Worm (Caenorhabditis elegans) whole organism, L4 larva: ENCODE measurements around the gene C04G2.10.

Experiments
- D1046.2 ChIP-seq: fragments of 200-800 bp; sonication (Bioruptor generic); IDR thresholded peaks from 2 replicates; pipeline ENCODE4 v1.3.6; 2022; ENCODE audit warnings: missing genetic modification characterization, missing compliant biosample characterization
- ZK337.2 ChIP-seq: fragments of 200-800 bp; sonication (Bioruptor generic); IDR thresholded peaks from 2 replicates; pipeline ENCODE4 v1.3.6; 2022; ENCODE audit warnings: missing genetic modification reagents, missing genetic modification characterization, missing compliant biosample characterization
- aha-1 ChIP-seq: fragments of 150-350 bp; peaks from one replicate; lab custom pipeline; 2014; ENCODE audit warnings: missing biosample characterization, missing genetic modification characterization
- ama-1 ChIP-seq: fragments of 150-350 bp; optimal IDR thresholded peaks from 2 replicates; lab custom pipeline; 2014; ENCODE audit warnings: inconsistent platforms, mixed read lengths
- arid-1 ChIP-seq: fragments of 200-800 bp; sonication (Bioruptor generic); conservative IDR thresholded peaks from 2 replicates; pipeline ENCODE4 v1.3.6; 2022; ENCODE audit warnings: missing genetic modification reagents, missing genetic modification characterization, missing compliant biosample characterization
- ceh-32 ChIP-seq: sonication (generic microtip); optimal IDR thresholded peaks from 2 replicates; lab custom pipeline; 2016; ENCODE audit warnings: mild to moderate bottlenecking, missing genetic modification characterization, missing compliant biosample characterization; ENCODE audit not compliant: poor library complexity
- ces-1 ChIP-seq: fragments of 150-350 bp; sonication (generic microtip); optimal IDR thresholded peaks from 4 replicates; lab custom pipeline; 2014; ENCODE audit warnings: missing biosample characterization, missing genetic modification reagents, missing genetic modification characterization
- daf-16 ChIP-seq, 3 experiments: sonication (generic microtip); optimal IDR thresholded peaks; 2 replicates each; lab custom pipeline; 2016 to 2017; ENCODE audit warnings: missing genetic modification characterization in 3 of 3, missing genetic modification reagents in 3 of 3, mild to moderate bottlenecking in 2 of 3, missing compliant biosample characterization in 2 of 3, missing biosample characterization in 1 of 3, moderate library complexity in 1 of 3
- dmd-6 ChIP-seq: fragments of 200-800 bp; sonication (Bioruptor generic); IDR thresholded peaks from 2 replicates; pipeline ENCODE4 v1.3.6; 2022; ENCODE audit warnings: missing genetic modification reagents, missing genetic modification characterization, missing compliant biosample characterization
- dmd-8 ChIP-seq: fragments of 200-800 bp; sonication (Bioruptor generic); IDR thresholded peaks from 2 replicates; pipeline ENCODE4 v1.3.6; 2022; ENCODE audit warnings: missing genetic modification characterization, missing compliant biosample characterization
- dmd-9 ChIP-seq: fragments of 200-800 bp; sonication (Bioruptor generic); IDR thresholded peaks from 2 replicates; pipeline ENCODE4 v1.3.6; 2022; ENCODE audit warnings: missing genetic modification reagents, missing genetic modification characterization, missing compliant biosample characterization
- egl-43 ChIP-seq: fragments of 200-800 bp; sonication (Bioruptor generic); IDR thresholded peaks from 2 replicates; pipeline ENCODE4 v1.3.6; 2022; ENCODE audit warnings: missing genetic modification reagents, missing genetic modification characterization, missing compliant biosample characterization
- fkh-10 ChIP-seq: fragments of 150-350 bp; optimal IDR thresholded peaks from 2 replicates; lab custom pipeline; 2014; ENCODE audit warnings: missing biosample characterization, missing genetic modification reagents, missing genetic modification characterization
- hlh-11 ChIP-seq: fragments of 200-800 bp; sonication (Bioruptor generic); optimal IDR thresholded peaks from 2 replicates; lab custom pipeline; 2018; ENCODE audit warnings: mild to moderate bottlenecking, missing genetic modification characterization, missing compliant biosample characterization
- hlh-30 ChIP-seq: sonication (generic microtip); optimal IDR thresholded peaks from 2 replicates; lab custom pipeline; 2017; ENCODE audit warnings: antibody characterized with exemption, mild to moderate bottlenecking, missing genetic modification characterization, missing compliant biosample characterization; ENCODE audit not compliant: insufficient read depth
- jun-1 ChIP-seq: fragments of 150-350 bp; optimal IDR thresholded peaks from 2 replicates; lab custom pipeline; 2014; ENCODE audit warnings: missing biosample characterization, missing genetic modification reagents, missing genetic modification characterization
- lim-7 ChIP-seq: fragments of 200-800 bp; sonication (Bioruptor generic); IDR thresholded peaks from 2 replicates; pipeline ENCODE4 v1.3.6; 2022; ENCODE audit warnings: missing genetic modification characterization, missing compliant biosample characterization
- lin-1 ChIP-seq: fragments of 200-800 bp; sonication (Bioruptor generic); IDR thresholded peaks from 2 replicates; pipeline ENCODE4 v1.3.6; 2022; ENCODE audit warnings: missing genetic modification reagents, missing genetic modification characterization, missing compliant biosample characterization
- lin-29 ChIP-seq: fragments of 200-800 bp; sonication (Bioruptor generic); IDR thresholded peaks from 2 replicates; pipeline ENCODE4 v1.3.6; 2022; ENCODE audit warnings: missing genetic modification reagents, missing genetic modification characterization, missing compliant biosample characterization
- lir-3 ChIP-seq: sonication (generic microtip); optimal IDR thresholded peaks from 2 replicates; lab custom pipeline; 2016; ENCODE audit warnings: mild to moderate bottlenecking, missing genetic modification characterization, missing compliant biosample characterization
- lsy-2 ChIP-seq, 2 experiments: fragments of 150-350 bp in 1 of 2; sonication (generic microtip) in 1 of 2; optimal IDR thresholded peaks; 2 replicates each; lab custom pipeline; 2014 to 2017; ENCODE audit warnings: missing biosample characterization in 2 of 2, missing genetic modification characterization in 2 of 2
- mep-1 ChIP-seq: fragments of 150-350 bp; sonication (generic microtip); optimal IDR thresholded peaks from 3 replicates; lab custom pipeline; 2014; ENCODE audit warnings: missing biosample characterization, missing genetic modification characterization
- mes-2 ChIP-seq: sonication (generic microtip); optimal IDR thresholded peaks from 2 replicates; lab custom pipeline; 2016; ENCODE audit warnings: missing genotype, mild to moderate bottlenecking, missing genetic modification characterization, missing compliant biosample characterization; ENCODE audit not compliant: poor library complexity, severe bottlenecking
- mxl-2 ChIP-seq: fragments of 200-800 bp; sonication (Bioruptor generic); conservative IDR thresholded peaks from 2 replicates; pipeline ENCODE4 v1.3.6; 2022; ENCODE audit warnings: missing genetic modification reagents, missing genetic modification characterization, missing compliant biosample characterization
- mxl-3 ChIP-seq: fragments of 200-800 bp; sonication (Bioruptor generic); optimal IDR thresholded peaks from 2 replicates; lab custom pipeline; 2018; ENCODE audit warnings: mild to moderate bottlenecking, missing genetic modification characterization, missing compliant biosample characterization
- nhr-10 ChIP-seq: fragments of 150-350 bp; optimal IDR thresholded peaks from 2 replicates; lab custom pipeline; 2014; ENCODE audit warnings: missing biosample characterization, missing genetic modification characterization
- nhr-237 ChIP-seq: sonication (generic microtip); optimal IDR thresholded peaks from 2 replicates; lab custom pipeline; 2017; ENCODE audit warnings: missing biosample characterization, missing genetic modification characterization
- nhr-25 ChIP-seq: sonication (generic microtip); optimal IDR thresholded peaks from 2 replicates; lab custom pipeline; 2017; ENCODE audit warnings: missing genetic modification characterization, mild to moderate bottlenecking, missing compliant biosample characterization, antibody characterized with exemption, moderate library complexity, borderline replicate concordance; ENCODE audit not compliant: insufficient read depth
- nhr-28 ChIP-seq: fragments of 150-350 bp; optimal IDR thresholded peaks from 2 replicates; lab custom pipeline; 2014; ENCODE audit warnings: missing biosample characterization, missing genetic modification characterization
- nhr-41 ChIP-seq: fragments of 200-800 bp; sonication (Bioruptor generic); IDR thresholded peaks from 2 replicates; pipeline ENCODE4 v1.3.6; 2022; ENCODE audit warnings: missing genetic modification reagents, missing genetic modification characterization, missing compliant biosample characterization
- nhr-76 ChIP-seq: fragments of 150-350 bp; optimal IDR thresholded peaks from 2 replicates; lab custom pipeline; 2014; ENCODE audit warnings: missing biosample characterization, missing genetic modification characterization
- nhr-77 ChIP-seq: fragments of 150-350 bp; optimal IDR thresholded peaks from 2 replicates; lab custom pipeline; 2014; ENCODE audit warnings: missing biosample characterization, missing genetic modification characterization
- pha-4 ChIP-seq, 2 experiments: fragments of 150-350 bp in 1 of 2; fragments of 200-800 bp in 1 of 2; sonication (Bioruptor generic) in 1 of 2; IDR thresholded peaks in 1 of 2; optimal IDR thresholded peaks in 1 of 2; 2 replicates each; pipeline versions ENCODE4 v1.3.6 to Lab custom; 2014 to 2022; ENCODE audit warnings: missing genetic modification characterization in 2 of 2, missing genetic modification reagents in 2 of 2, missing biosample characterization in 1 of 2, missing compliant biosample characterization in 1 of 2
- php-3 ChIP-seq: fragments of 200-800 bp; sonication (Bioruptor generic); IDR thresholded peaks from 2 replicates; pipeline ENCODE4 v1.3.6; 2022; ENCODE audit warnings: missing genetic modification reagents, missing genetic modification characterization, missing compliant biosample characterization
- pqm-1 ChIP-seq: sonication (generic microtip); optimal IDR thresholded peaks from 2 replicates; lab custom pipeline; 2017; ENCODE audit warnings: missing biosample characterization, missing genetic modification characterization
- rbr-2 ChIP-seq: sonication (generic microtip); optimal IDR thresholded peaks from 2 replicates; lab custom pipeline; 2016; ENCODE audit warnings: missing genotype, missing genetic modification characterization, missing compliant biosample characterization
- saeg-2 ChIP-seq: fragments of 200-800 bp; sonication (Bioruptor generic); IDR thresholded peaks from 2 replicates; pipeline ENCODE4 v1.3.6; 2022; ENCODE audit warnings: missing genetic modification reagents, missing genetic modification characterization, missing compliant biosample characterization
- set-16 ChIP-seq: fragments of 200-800 bp; sonication (Bioruptor generic); IDR thresholded peaks from 2 replicates; pipeline ENCODE4 v1.3.6; 2022; ENCODE audit warnings: missing genetic modification reagents, missing genetic modification characterization, missing compliant biosample characterization
- snpc-1.2 ChIP-seq: fragments of 200-800 bp; sonication (Bioruptor generic); IDR thresholded peaks from 2 replicates; pipeline ENCODE4 v1.3.6; 2022; ENCODE audit warnings: missing genetic modification reagents, missing genetic modification characterization, missing compliant biosample characterization
- snpc-4 ChIP-seq: fragments of 150-350 bp; optimal IDR thresholded peaks from 2 replicates; lab custom pipeline; 2014; ENCODE audit warnings: missing biosample characterization, missing genetic modification characterization
- spr-1 ChIP-seq: sonication (generic microtip); optimal IDR thresholded peaks from 2 replicates; lab custom pipeline; 2016; ENCODE audit warnings: mild to moderate bottlenecking, missing genetic modification characterization, missing compliant biosample characterization
- tra-1 ChIP-seq: fragments of 200-800 bp; sonication (Bioruptor generic); IDR thresholded peaks from 2 replicates; pipeline ENCODE4 v1.3.6; 2022; ENCODE audit warnings: missing genetic modification reagents, missing genetic modification characterization, missing compliant biosample characterization
- unc-130 ChIP-seq: sonication (generic microtip); optimal IDR thresholded peaks from 2 replicates; lab custom pipeline; 2016; ENCODE audit warnings: missing genetic modification reagents, missing genetic modification characterization, missing compliant biosample characterization
- vab-7 ChIP-seq: fragments of 200-800 bp; sonication (Bioruptor generic); IDR thresholded peaks from 2 replicates; pipeline ENCODE4 v1.3.6; 2022; ENCODE audit warnings: missing genetic modification reagents, missing genetic modification characterization, missing compliant biosample characterization
- zip-2 ChIP-seq: fragments of 150-350 bp; optimal IDR thresholded peaks from 2 replicates; lab custom pipeline; 2014; ENCODE audit warnings: missing biosample characterization, missing genetic modification characterization

C04G2.10 gene

DNA sequence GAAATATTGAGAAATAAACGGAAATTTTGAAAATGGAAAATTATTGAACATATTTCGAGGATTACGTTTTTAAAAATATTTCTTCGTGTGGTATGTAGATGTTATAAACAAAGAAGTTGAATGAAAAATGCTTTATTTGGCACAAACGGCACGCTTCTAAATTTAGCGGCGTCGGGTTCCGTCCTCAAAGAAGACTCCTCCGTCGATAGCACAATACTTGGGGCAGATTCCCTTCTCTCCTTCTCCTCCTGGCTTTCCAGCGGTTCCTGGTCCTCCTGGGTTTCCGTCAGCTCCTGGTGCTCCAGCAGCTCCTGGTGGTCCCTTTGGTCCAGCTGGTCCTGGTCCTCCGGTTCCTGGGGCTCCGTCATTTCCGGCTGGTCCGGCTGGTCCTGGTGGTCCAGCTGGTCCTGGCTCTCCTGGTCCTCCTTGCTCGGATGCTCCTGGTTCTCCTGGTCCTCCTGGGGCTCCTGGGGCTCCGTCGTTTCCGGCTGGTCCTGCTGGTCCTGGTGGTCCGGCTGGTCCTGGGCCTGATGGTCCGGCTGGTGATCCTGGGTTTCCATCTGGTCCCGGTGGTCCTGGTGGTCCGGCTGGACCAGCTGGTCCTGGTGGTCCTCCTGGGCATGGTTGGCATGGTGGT lies 30.8 kb upstream of the C04G2.10 start, which contains the start of gene W01B6.8:
W01B6.8 (minus strand) TSS at position 51 of the 637 bp plus-strand sequence.
- TF ChIP-seq nhr-77 (tag; lab: Kevin White, UChicago) = no peak
- TF ChIP-seq egl-43 (GFP tag; lab: Robert Waterston, UW) = 0 out of 2 replicates have a peak, but pooled peaks have one; percentile 19
- peak; percentile 99 for TF ChIP-seq set-16
- peak; percentile 67; the same call in 1 of the 2 replicates for TF ChIP-seq pha-4 (GFP tag; IDR thresholded peaks at IDR 0.05; lab: Robert Waterston, UW)
- no peak for TF ChIP-seq pha-4 (tag; optimal IDR thresholded peaks at IDR 0.05; lab: Kevin White, UChicago)

DNA sequence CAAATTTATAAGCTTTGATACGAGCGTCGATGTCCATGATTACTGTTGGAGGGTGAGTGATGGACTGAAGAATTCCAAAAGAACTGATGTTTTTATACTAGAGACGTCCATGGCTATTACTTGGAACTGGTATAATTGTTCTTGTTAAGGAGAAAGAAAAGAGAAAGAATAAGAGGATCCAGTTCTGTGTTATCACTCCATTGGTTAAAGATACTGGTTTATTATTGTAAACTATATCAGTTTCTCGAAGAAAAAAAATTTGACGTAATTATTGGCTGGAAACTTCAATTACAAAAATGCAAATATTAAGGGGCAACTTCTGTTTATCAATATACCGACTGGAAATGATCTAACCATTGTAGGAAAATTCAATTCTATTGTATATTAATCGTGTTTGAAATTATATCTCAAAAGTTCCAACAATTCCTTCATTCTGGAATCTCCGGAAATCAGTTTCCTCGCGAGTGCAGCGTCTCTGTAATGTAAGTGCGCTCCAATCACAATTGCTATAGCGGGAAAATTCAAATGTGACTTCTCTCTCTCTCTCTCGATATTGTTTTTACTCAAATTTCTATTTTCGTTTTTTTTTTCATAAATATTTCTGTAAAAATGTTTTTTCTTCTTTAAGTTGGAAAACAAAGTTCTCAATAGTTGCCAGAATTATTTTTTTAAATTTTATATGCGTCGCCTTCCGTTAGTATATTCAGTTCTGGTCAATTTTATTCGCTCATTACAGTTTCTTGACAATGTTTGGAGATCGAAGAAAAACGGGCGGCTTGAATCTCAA lies 29.6 kb upstream of the C04G2.10 start, which contains the start of the genes col-2 and ndc-80:
col-2 (minus strand) TSS at position 51 of the 787 bp plus-strand sequence.
ndc-80 (plus strand) TSS at position 737 of the 787 bp plus-strand sequence.
- TF ChIP-seq pha-4 (GFP tag; IDR thresholded peaks at IDR 0.05; lab: Robert Waterston, UW) (no peak), pha-4 (tag; optimal IDR thresholded peaks at IDR 0.05; lab: Kevin White, UChicago) (peak; percentile 76), lsy-2 (tag; optimal IDR thresholded peaks at IDR 0.05; lab: Kevin White, UChicago) (no peak), lin-1 (GFP tag; lab: Robert Waterston, UW) (no peak), nhr-25 (tag; lab: Kevin White, UChicago) (no peak), fkh-10 (GFP tag; lab: Kevin White, UChicago) (no peak), lim-7 (GFP tag; lab: Robert Waterston, UW) (no peak), ama-1 (no peak), rbr-2 (peak; percentile 43), D1046.2 (GFP tag; lab: Robert Waterston, UW) (no peak), arid-1 (no peak), ZK337.2 (GFP tag; lab: Robert Waterston, UW) (peak; percentile 59; the same call in 1 of the 2 replicates), mxl-2 (GFP tag; lab: Robert Waterston, UW) (no peak), unc-130 (GFP tag; lab: Kevin White, UChicago) (peak; percentile 82), nhr-10 (tag; lab: Kevin White, UChicago) (no peak), aha-1 (peak; percentile 90), snpc-4 (tag; lab: Kevin White, UChicago) (no peak), lin-29 (GFP tag; lab: Robert Waterston, UW) (no peak), mes-2 (peak; percentile 95), ces-1 (GFP tag; lab: Kevin White, UChicago) (no peak), lir-3 (tag; lab: Kevin White, UChicago) (no peak), tra-1 (no peak), nhr-237 (no peak), zip-2 (no peak), dmd-8 (no peak), pqm-1 (tag; lab: Kevin White, UChicago) (no peak), snpc-1.2 (peak; percentile 55; the same call in 1 of the 2 replicates), jun-1 (tag; lab: Kevin White, UChicago) (no peak), vab-7 (GFP tag; lab: Robert Waterston, UW) (no peak), php-3 (GFP tag; lab: Robert Waterston, UW) (no peak), hlh-30 (tag; lab: Kevin White, UChicago) (no peak), daf-16 (GFP tag; optimal IDR thresholded peaks at IDR 0.05; lab: Kevin White, UChicago) (no peak), daf-16 (tag; optimal IDR thresholded peaks at IDR 0.05; lab: Kevin White, UChicago) (no peak), spr-1 (tag; lab: Kevin White, UChicago) (no peak), dmd-9 (no peak), ceh-32 (no peak), nhr-76 (tag; lab: Kevin White, UChicago) (no peak), nhr-28 (tag; lab: Kevin White, UChicago) (no peak), mep-1 (tag; lab: Kevin White, UChicago) (no peak), dmd-6 (GFP tag; lab: Robert Waterston, UW) (no peak), hlh-11 (tag; lab: Kevin White, UChicago) (peak; percentile 19), saeg-2 (GFP tag; lab: Robert Waterston, UW) (no peak), nhr-41 (no peak), mxl-3 (GFP tag; lab: Kevin White, UChicago) (peak; percentile 27)
